Worm (Caenorhabditis elegans): ENCODE results near the gene F42G8.8.

- TF ChIP-seq pha-4 (GFP tag; IDR thresholded peaks at IDR 0.05) (no peak), pha-4 (tag; optimal IDR thresholded peaks at IDR 0.05) (no peak), unc-62 (GFP tag; optimal IDR thresholded peaks at IDR 0.05 in 1 of 2) (no peak), unc-62 (tag; optimal IDR thresholded peaks at IDR 0.05) (no peak), nhr-237 (tag; optimal IDR thresholded peaks at IDR 0.05) (no peak), nhr-11 (tag; optimal IDR thresholded peaks at IDR 0.05) (no peak), zip-2 (tag; optimal IDR thresholded peaks at IDR 0.05) (no peak), nhr-102 (tag; optimal IDR thresholded peaks at IDR 0.05) (no peak), nhr-76 (tag; optimal IDR thresholded peaks at IDR 0.05) (no peak), dmd-8 (GFP tag; IDR thresholded peaks at IDR 0.05) (no peak), daf-12 (tag; optimal IDR thresholded peaks at IDR 0.05) (no peak), mdl-1 (tag; optimal IDR thresholded peaks at IDR 0.05) (no peak), ces-1 (GFP tag; optimal IDR thresholded peaks at IDR 0.05) (no peak), dpl-1 (GFP tag; optimal IDR thresholded peaks at IDR 0.05) (no peak), egl-27 (tag; optimal IDR thresholded peaks at IDR 0.05) (no peak)
These were observed 11.4 kb upstream of the F42G8.8 start, which contains the start of gene rabs-5 for ce11 chrIV:8107502-8107901.

Data from whole organism, L4 larva.